Worm (Caenorhabditis elegans) whole organism, young adult: Measurements from ENCODE around the gene T04A8.7.

Experiments used
- F49E8.2 ChIP-seq: sonication (generic microtip); optimal IDR thresholded peaks from 3 replicates; lab custom pipeline; 2017; ENCODE audit warnings: missing genetic modification characterization, mild to moderate bottlenecking, missing compliant biosample characterization, antibody characterized with exemption, moderate library complexity; ENCODE audit not compliant: insufficient read depth
- Y53G8AR.9 ChIP-seq: fragments of 200-800 bp; sonication (Bioruptor generic); conservative IDR thresholded peaks from 2 replicates; pipeline ENCODE4 v1.3.6; 2022; ENCODE audit warnings: missing genetic modification reagents, missing genetic modification characterization, missing compliant biosample characterization
- Y56A3A.18 ChIP-seq: fragments of 200-800 bp; sonication (Bioruptor generic); IDR thresholded peaks from 2 replicates; pipeline ENCODE4 v1.3.6; 2022; ENCODE audit warnings: missing genetic modification reagents, missing genetic modification characterization, missing compliant biosample characterization
- Y67H2A.10 ChIP-seq: fragments of 200-800 bp; sonication (Bioruptor generic); conservative IDR thresholded peaks from 2 replicates; pipeline ENCODE4 v1.3.6; 2022; ENCODE audit warnings: missing genetic modification reagents, missing genetic modification characterization, missing compliant biosample characterization
- ZK185.1 ChIP-seq: sonication (generic microtip); optimal IDR thresholded peaks from 2 replicates; lab custom pipeline; 2016; ENCODE audit warnings: mild to moderate bottlenecking, missing genetic modification characterization, missing compliant biosample characterization; ENCODE audit not compliant: poor library complexity, severe bottlenecking
- aptf-2 ChIP-seq: fragments of 200-800 bp; sonication (Bioruptor generic); conservative IDR thresholded peaks from 2 replicates; pipeline ENCODE4 v1.3.6; 2022; ENCODE audit warnings: missing genetic modification reagents, missing genetic modification characterization, missing compliant biosample characterization
- attf-3 ChIP-seq: fragments of 200-800 bp; sonication (Bioruptor generic); conservative IDR thresholded peaks from 2 replicates; pipeline ENCODE4 v1.3.6; 2022; ENCODE audit warnings: missing genetic modification reagents, missing genetic modification characterization, missing compliant biosample characterization
- attf-5 ChIP-seq: fragments of 200-800 bp; sonication (Bioruptor generic); optimal IDR thresholded peaks from 2 replicates; lab custom pipeline; 2018; ENCODE audit warnings: mild to moderate bottlenecking, missing genetic modification characterization, missing compliant biosample characterization
- bed-1 ChIP-seq: fragments of 200-800 bp; sonication (Bioruptor generic); IDR thresholded peaks from 2 replicates; pipeline ENCODE4 v1.3.6; 2022; ENCODE audit warnings: missing genetic modification reagents, missing genetic modification characterization, missing compliant biosample characterization
- ccch-3 ChIP-seq: fragments of 200-800 bp; sonication (Bioruptor generic); optimal IDR thresholded peaks from 2 replicates; lab custom pipeline; 2018; ENCODE audit warnings: mild to moderate bottlenecking, missing genetic modification characterization, missing compliant biosample characterization
- cebp-2 ChIP-seq: fragments of 200-800 bp; sonication (Bioruptor generic); IDR thresholded peaks from 2 replicates; pipeline ENCODE4 v1.3.6; 2022; ENCODE audit warnings: missing genetic modification characterization, missing compliant biosample characterization
- ceh-100 ChIP-seq: fragments of 200-800 bp; sonication (Bioruptor generic); IDR thresholded peaks from 2 replicates; pipeline ENCODE4 v1.3.6; 2022; ENCODE audit warnings: missing genetic modification reagents, missing genetic modification characterization, missing compliant biosample characterization
- ceh-58 ChIP-seq: fragments of 200-800 bp; sonication (Bioruptor generic); IDR thresholded peaks from 2 replicates; pipeline ENCODE4 v1.3.6; 2022; ENCODE audit warnings: missing genetic modification characterization, missing compliant biosample characterization
- ceh-79 ChIP-seq: sonication (generic microtip); optimal IDR thresholded peaks from 2 replicates; lab custom pipeline; 2017; ENCODE audit warnings: mild to moderate bottlenecking, missing genetic modification characterization, missing compliant biosample characterization
- ceh-91 ChIP-seq: fragments of 200-800 bp; sonication (Bioruptor generic); IDR thresholded peaks from 2 replicates; pipeline ENCODE4 v1.3.6; 2022; ENCODE audit warnings: missing genetic modification reagents, missing genetic modification characterization, missing compliant biosample characterization
- dox-1 ChIP-seq: fragments of 200-800 bp; sonication (Bioruptor generic); IDR thresholded peaks from 2 replicates; pipeline ENCODE4 v1.3.6; 2022; ENCODE audit warnings: missing genetic modification reagents, missing genetic modification characterization, missing compliant biosample characterization
- gei-17 ChIP-seq: fragments of 200-800 bp; sonication (Bioruptor generic); optimal IDR thresholded peaks from 2 replicates; lab custom pipeline; 2018; ENCODE audit warnings: mild to moderate bottlenecking, missing genetic modification characterization, missing compliant biosample characterization
- him-1 ChIP-seq: sonication (generic microtip); optimal IDR thresholded peaks from 2 replicates; lab custom pipeline; 2016; ENCODE audit warnings: missing genotype, missing genetic modification reagents, missing genetic modification characterization, missing compliant biosample characterization
- hlh-12 ChIP-seq: sonication (generic microtip); optimal IDR thresholded peaks from 2 replicates; lab custom pipeline; 2016; ENCODE audit warnings: missing genetic modification characterization, missing compliant biosample characterization
- hmg-20 ChIP-seq: fragments of 200-800 bp; sonication (Bioruptor generic); IDR thresholded peaks from 2 replicates; pipeline ENCODE4 v1.3.6; 2022; ENCODE audit warnings: missing genetic modification reagents, missing genetic modification characterization, missing compliant biosample characterization
- hsf-1 ChIP-seq: fragments of 200-800 bp; sonication (Bioruptor generic); IDR thresholded peaks from 2 replicates; pipeline ENCODE4 v1.3.6; 2022; ENCODE audit warnings: missing genetic modification reagents, missing genetic modification characterization, missing compliant biosample characterization
- lin-35 ChIP-seq, 3 experiments: fragments of 150-350 bp in 2 of 3; sonication (generic microtip) in 1 of 3; optimal IDR thresholded peaks; 2 replicates each; lab custom pipeline; 2014 to 2018; ENCODE audit warnings: missing biosample characterization in 3 of 3, missing genetic modification characterization in 3 of 3, missing genetic modification reagents in 3 of 3
- lin-54 ChIP-seq: fragments of 200-800 bp; sonication (Bioruptor generic); optimal IDR thresholded peaks from 2 replicates; lab custom pipeline; 2018; ENCODE audit warnings: mild to moderate bottlenecking, missing genetic modification characterization, missing compliant biosample characterization
- lsl-1 ChIP-seq: fragments of 200-800 bp; sonication (Bioruptor generic); optimal IDR thresholded peaks from 2 replicates; lab custom pipeline; 2018; ENCODE audit warnings: mild to moderate bottlenecking, missing genetic modification characterization, moderate library complexity, missing compliant biosample characterization
- madf-10 ChIP-seq: sonication (generic microtip); optimal IDR thresholded peaks from 2 replicates; lab custom pipeline; 2016; ENCODE audit warnings: mild to moderate bottlenecking, missing genetic modification characterization, missing compliant biosample characterization
- madf-3 ChIP-seq: fragments of 200-800 bp; sonication (Bioruptor generic); IDR thresholded peaks from 2 replicates; pipeline ENCODE4 v1.3.6; 2022; ENCODE audit warnings: missing genetic modification reagents, missing genetic modification characterization, missing compliant biosample characterization
- madf-6 ChIP-seq: fragments of 200-800 bp; sonication (Bioruptor generic); IDR thresholded peaks from 2 replicates; pipeline ENCODE4 v1.3.6; 2022; ENCODE audit warnings: missing genetic modification reagents, missing genetic modification characterization, missing compliant biosample characterization
- mxl-1 ChIP-seq: sonication (generic microtip); optimal IDR thresholded peaks from 2 replicates; lab custom pipeline; 2016; ENCODE audit warnings: missing genetic modification characterization, missing compliant biosample characterization
- nfya-1 ChIP-seq: sonication (generic microtip); optimal IDR thresholded peaks from 2 replicates; lab custom pipeline; 2017; ENCODE audit warnings: antibody characterized with exemption, missing compliant biosample characterization, missing genetic modification characterization, borderline replicate concordance; ENCODE audit not compliant: insufficient read depth
- nhr-179 ChIP-seq: sonication (generic microtip); optimal IDR thresholded peaks from 2 replicates; lab custom pipeline; 2016; ENCODE audit warnings: mild to moderate bottlenecking, missing genetic modification characterization, missing compliant biosample characterization
- nhr-80 ChIP-seq: sonication (generic microtip); optimal IDR thresholded peaks from 2 replicates; lab custom pipeline; 2016; ENCODE audit warnings: missing genetic modification characterization, missing compliant biosample characterization
- nhr-90 ChIP-seq: sonication (generic microtip); optimal IDR thresholded peaks from 2 replicates; lab custom pipeline; 2016; ENCODE audit warnings: missing genotype, mild to moderate bottlenecking, missing genetic modification characterization, missing compliant biosample characterization
- pbrm-1 ChIP-seq: fragments of 200-800 bp; sonication (Bioruptor generic); IDR thresholded peaks from 2 replicates; pipeline ENCODE4 v1.3.6; 2022; ENCODE audit warnings: missing genetic modification reagents, missing genetic modification characterization, missing compliant biosample characterization
- rec-8 ChIP-seq, 2 experiments: sonication (generic microtip); optimal IDR thresholded peaks; 2 replicates each; lab custom pipeline; 2016; ENCODE audit warnings: mild to moderate bottlenecking in 2 of 2, missing genetic modification characterization in 2 of 2, missing genetic modification reagents in 2 of 2, missing genotype in 2 of 2, missing biosample characterization in 1 of 2, missing compliant biosample characterization in 1 of 2, moderate library complexity in 1 of 2
- repo-1 ChIP-seq: sonication (generic microtip); optimal IDR thresholded peaks from 2 replicates; lab custom pipeline; 2017; ENCODE audit warnings: mild to moderate bottlenecking, missing genetic modification characterization, missing compliant biosample characterization
- sdz-38 ChIP-seq: sonication (generic microtip); optimal IDR thresholded peaks from 2 replicates; lab custom pipeline; 2016; ENCODE audit warnings: missing genotype, missing genetic modification characterization, missing compliant biosample characterization
- sea-2 ChIP-seq: fragments of 200-800 bp; sonication (Bioruptor generic); IDR thresholded peaks from 2 replicates; pipeline ENCODE4 v1.3.6; 2022; ENCODE audit warnings: missing genetic modification characterization, missing compliant biosample characterization
- snpc-3.4 ChIP-seq: sonication (generic microtip); optimal IDR thresholded peaks from 2 replicates; lab custom pipeline; 2017; ENCODE audit warnings: missing genetic modification characterization, mild to moderate bottlenecking, missing compliant biosample characterization, antibody characterized with exemption, moderate library complexity, missing genotype, missing genetic modification reagents
- sptf-2 ChIP-seq: fragments of 200-800 bp; sonication (Bioruptor generic); optimal IDR thresholded peaks from 2 replicates; lab custom pipeline; 2018; ENCODE audit warnings: mild to moderate bottlenecking, missing genetic modification characterization, missing compliant biosample characterization
- tbp1 ChIP-seq: fragments of 200-800 bp; sonication (Bioruptor generic); optimal IDR thresholded peaks from 2 replicates; lab custom pipeline; 2018; ENCODE audit warnings: mild to moderate bottlenecking, missing genetic modification characterization, missing compliant biosample characterization
- tlf-1 ChIP-seq: fragments of 200-800 bp; sonication (Bioruptor generic); optimal IDR thresholded peaks from 2 replicates; lab custom pipeline; 2018; ENCODE audit warnings: mild to moderate bottlenecking, missing genetic modification characterization, missing compliant biosample characterization
- unc-130 ChIP-seq: sonication (generic microtip); optimal IDR thresholded peaks from 2 replicates; lab custom pipeline; 2016; ENCODE audit warnings: missing genetic modification reagents, missing genetic modification characterization, missing compliant biosample characterization
- xnd-1 ChIP-seq: sonication (generic microtip); optimal IDR thresholded peaks from 2 replicates; lab custom pipeline; 2016; ENCODE audit warnings: missing genotype, missing genetic modification reagents, missing genetic modification characterization, missing compliant biosample characterization
- zfh-2 ChIP-seq: fragments of 200-800 bp; sonication (Bioruptor generic); conservative IDR thresholded peaks from 2 replicates; pipeline ENCODE4 v1.3.6; 2022; ENCODE audit warnings: missing genetic modification reagents, missing genetic modification characterization, missing compliant biosample characterization
- ztf-22 ChIP-seq: fragments of 200-800 bp; sonication (Bioruptor generic); optimal IDR thresholded peaks from 2 replicates; lab custom pipeline; 2018; ENCODE audit warnings: mild to moderate bottlenecking, missing genetic modification characterization, moderate library complexity, missing compliant biosample characterization
- ztf-25 ChIP-seq: fragments of 200-800 bp; sonication (Bioruptor generic); IDR thresholded peaks from 2 replicates; pipeline ENCODE4 v1.3.6; 2022; ENCODE audit warnings: missing genetic modification reagents, missing genetic modification characterization, missing compliant biosample characterization
- ztf-3 ChIP-seq: fragments of 200-800 bp; sonication (Bioruptor generic); optimal IDR thresholded peaks from 2 replicates; lab custom pipeline; 2018; ENCODE audit warnings: mild to moderate bottlenecking, missing genetic modification characterization, missing compliant biosample characterization

Gene T04A8.7

DNA sequence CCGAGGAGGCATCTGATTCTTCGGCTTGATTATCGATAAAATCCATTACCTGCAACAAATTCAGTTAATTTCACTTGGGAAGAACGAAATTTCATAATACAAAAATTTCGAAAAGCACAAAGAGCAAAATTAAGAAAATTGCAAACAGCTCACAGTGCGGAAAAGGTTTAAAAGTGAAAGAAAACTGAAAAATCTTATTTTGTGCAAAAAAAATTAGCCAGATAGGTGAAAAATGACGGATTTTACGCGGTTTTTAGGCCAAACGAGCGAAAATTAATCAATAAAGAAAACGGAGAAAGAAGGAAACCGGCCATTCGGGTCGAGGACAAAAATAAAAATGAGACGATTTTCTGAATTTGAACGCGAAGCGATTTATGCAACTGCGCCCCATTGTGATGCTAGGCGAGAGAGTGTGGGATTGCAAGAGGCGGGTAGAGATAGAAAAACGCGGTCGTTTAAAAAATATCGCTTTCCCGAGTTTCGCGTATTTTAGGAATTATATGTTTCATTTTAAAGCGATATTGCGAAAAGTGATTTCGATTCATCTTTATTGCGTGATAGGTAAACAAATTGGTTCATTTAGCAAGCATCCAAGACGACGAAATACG, 25.6 kb downstream of the T04A8.7 start, which contains the start of gene emb-5 (continued):
- TF ChIP-seq ztf-25 (GFP tag; lab: Robert Waterston, UW) (no peak), unc-130 (GFP tag; lab: Kevin White, UChicago) (no peak), madf-3 (GFP tag; lab: Robert Waterston, UW) (no peak), attf-5 (GFP tag; lab: Kevin White, UChicago) (peak; percentile 59), dox-1 (GFP tag; lab: Robert Waterston, UW) (peak; percentile 72), ztf-22 (GFP tag; lab: Kevin White, UChicago) (no peak), lsl-1 (GFP tag; lab: Kevin White, UChicago) (peak; percentile 44), lin-54 (GFP tag; lab: Kevin White, UChicago) (peak; percentile 90), cebp-2 (no peak), madf-6 (GFP tag; lab: Robert Waterston, UW) (peak; percentile 43; the same call in 1 of the 2 replicates), ceh-91 (GFP tag; lab: Robert Waterston, UW) (no peak), lin-35 (GFP tag; optimal IDR thresholded peaks at IDR 0.05; lab: Kevin White, UChicago) (peak in 2 of 3 experiments; percentile 42 to 72)

DNA sequence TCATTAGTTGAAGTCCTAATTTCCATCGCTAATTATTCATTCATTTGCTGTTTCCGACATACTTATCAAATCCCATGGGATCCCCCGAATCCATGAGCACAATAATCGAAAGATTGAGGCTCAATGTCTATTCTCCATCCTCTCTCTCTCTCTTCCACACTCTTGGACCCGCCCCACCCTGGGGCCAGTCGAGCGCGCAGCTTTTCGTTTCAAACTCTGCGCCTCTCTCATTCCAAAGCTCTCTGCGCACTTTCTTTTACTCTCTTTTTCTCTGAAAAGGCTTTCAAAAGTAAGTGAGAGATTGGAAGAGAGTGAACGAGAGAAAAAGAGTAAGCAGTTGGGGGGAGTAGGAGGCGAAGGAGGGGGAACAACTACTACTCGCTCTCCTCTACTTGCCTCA, 26.6 kb downstream of the T04A8.7 start, which contains the start of gene acy-1:
acy-1 (plus strand) TSS at position 346 of the 400 bp plus-strand sequence.
- TF ChIP-seq pbrm-1, result no peak
- peak; percentile 45; the same call in 1 of the 2 replicates for TF ChIP-seq dox-1 (GFP tag; lab: Robert Waterston, UW)
- TF ChIP-seq tbp1, result no peak
- TF ChIP-seq sea-2 (GFP tag; lab: Robert Waterston, UW), result no peak
- no peak for TF ChIP-seq hsf-1 (GFP tag; lab: Robert Waterston, UW)
- TF ChIP-seq nhr-179 (tag; lab: Kevin White, UChicago), result no peak
- no peak for TF ChIP-seq mxl-1
- TF ChIP-seq madf-10 (tag; lab: Kevin White, UChicago), result no peak
- TF ChIP-seq xnd-1 (tag; lab: Kevin White, UChicago), result no peak
- TF ChIP-seq Y67H2A.10 (GFP tag; lab: Robert Waterston, UW), result no peak
- no peak for TF ChIP-seq ceh-58 (GFP tag; lab: Robert Waterston, UW)
- TF ChIP-seq aptf-2, result no peak
- TF ChIP-seq hlh-12, result no peak
- TF ChIP-seq ceh-100, result no peak
- TF ChIP-seq ZK185.1 (tag; lab: Kevin White, UChicago), result no peak
- TF ChIP-seq ccch-3, result no peak
- no peak for TF ChIP-seq tlf-1 (GFP tag; lab: Kevin White, UChicago)
- no peak for TF ChIP-seq Y53G8AR.9 (GFP tag; lab: Robert Waterston, UW)
- no peak for TF ChIP-seq nfya-1 (tag; lab: Kevin White, UChicago)
- TF ChIP-seq sptf-2 (GFP tag; lab: Kevin White, UChicago), result no peak
- TF ChIP-seq Y56A3A.18 (GFP tag; lab: Robert Waterston, UW), result no peak
- no peak for TF ChIP-seq gei-17 (GFP tag; lab: Kevin White, UChicago)
- TF ChIP-seq sdz-38 (tag; lab: Kevin White, UChicago), result no peak
- no peak for TF ChIP-seq rec-8 (tag; optimal IDR thresholded peaks at IDR 0.05; lab: Kevin White, UChicago)
- TF ChIP-seq repo-1 (tag; lab: Kevin White, UChicago), result no peak
- TF ChIP-seq attf-3, result no peak
- TF ChIP-seq F49E8.2, result no peak
- no peak for TF ChIP-seq bed-1 (GFP tag; lab: Robert Waterston, UW)
- no peak for TF ChIP-seq snpc-3.4 (tag; lab: Kevin White, UChicago)
- no peak for TF ChIP-seq ceh-79 (tag; lab: Kevin White, UChicago)
- no peak for TF ChIP-seq him-1 (tag; lab: Kevin White, UChicago)
- TF ChIP-seq nhr-90 (tag; lab: Kevin White, UChicago), result no peak
- TF ChIP-seq nhr-80, result no peak
- TF ChIP-seq hmg-20 (GFP tag; lab: Robert Waterston, UW), result no peak
- no peak for TF ChIP-seq ztf-3 (GFP tag; lab: Kevin White, UChicago)
- TF ChIP-seq zfh-2 (GFP tag; lab: Robert Waterston, UW), result peak; percentile 88
